Worm (Caenorhabditis elegans): ENCODE results near the gene ZK1248.4.

DNA sequence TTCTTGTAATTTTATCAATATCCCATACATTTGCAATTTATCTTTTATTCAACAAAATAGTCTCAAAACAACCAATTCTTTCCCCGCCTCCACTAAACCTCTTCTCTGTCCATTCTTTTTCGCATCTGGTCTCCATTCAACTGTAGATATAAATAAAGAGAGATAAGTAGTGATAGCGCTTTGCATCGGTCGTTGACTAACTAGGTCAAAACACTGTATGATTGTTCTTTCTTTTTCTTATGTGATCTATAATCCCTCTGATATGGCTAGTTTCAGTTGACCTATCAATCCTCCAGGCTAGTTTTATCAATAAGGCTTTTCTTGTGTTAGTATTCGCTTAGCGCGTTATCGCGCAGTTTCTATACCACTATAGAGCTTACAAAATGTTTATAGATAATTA lies 34.9 kb downstream of the ZK1248.4 start:
- TF ChIP-seq fkh-10 (GFP tag; optimal IDR thresholded peaks at IDR 0.05): no peak
- peak; percentile 31 for TF ChIP-seq nhr-43 (tag; optimal IDR thresholded peaks at IDR 0.05; ENCODE audit: poor library complexity, severe bottlenecking)
- no peak for TF ChIP-seq skn-1 (tag; optimal IDR thresholded peaks at IDR 0.05)
- no peak for TF ChIP-seq ztf-4 (tag; optimal IDR thresholded peaks at IDR 0.05)
